Worm (Caenorhabditis elegans) whole organism, L4 larva: ENCODE measurements around the gene B0244.4.

Experiments
- aly-2 ChIP-seq: sonication (generic microtip); optimal IDR thresholded peaks from 2 replicates; lab custom pipeline; 2018; ENCODE audit warnings: missing biosample characterization, missing genetic modification characterization
- ama-1 ChIP-seq: fragments of 150-350 bp; optimal IDR thresholded peaks from 2 replicates; lab custom pipeline; 2014; ENCODE audit warnings: inconsistent platforms, mixed read lengths
- ctbp-1 ChIP-seq: fragments of 200-800 bp; sonication (Bioruptor generic); IDR thresholded peaks from 2 replicates; pipeline ENCODE4 v1.3.6; 2022; ENCODE audit warnings: missing genetic modification reagents, missing genetic modification characterization, missing compliant biosample characterization
- duxl-1 ChIP-seq: sonication (generic microtip); optimal IDR thresholded peaks from 2 replicates; lab custom pipeline; 2016; ENCODE audit warnings: mild to moderate bottlenecking, missing genetic modification characterization, moderate library complexity, missing compliant biosample characterization; ENCODE audit not compliant: poor library complexity
- lin-39 ChIP-seq: fragments of 150-350 bp; optimal IDR thresholded peaks from 2 replicates; lab custom pipeline; 2014; ENCODE audit warnings: missing biosample characterization, missing genetic modification reagents, missing genetic modification characterization
- mdl-1 ChIP-seq, 2 experiments: fragments of 150-350 bp in 1 of 2; sonication (generic microtip) in 1 of 2; optimal IDR thresholded peaks; 2 replicates each; lab custom pipeline; 2014 to 2017; ENCODE audit warnings: missing biosample characterization in 2 of 2, missing genetic modification characterization in 2 of 2
- pqm-1 ChIP-seq: sonication (generic microtip); optimal IDR thresholded peaks from 2 replicates; lab custom pipeline; 2017; ENCODE audit warnings: missing biosample characterization, missing genetic modification characterization
- ztf-11 ChIP-seq: fragments of 150-350 bp; optimal IDR thresholded peaks from 2 replicates; lab custom pipeline; 2014; ENCODE audit warnings: missing biosample characterization, missing genetic modification characterization

DNA sequence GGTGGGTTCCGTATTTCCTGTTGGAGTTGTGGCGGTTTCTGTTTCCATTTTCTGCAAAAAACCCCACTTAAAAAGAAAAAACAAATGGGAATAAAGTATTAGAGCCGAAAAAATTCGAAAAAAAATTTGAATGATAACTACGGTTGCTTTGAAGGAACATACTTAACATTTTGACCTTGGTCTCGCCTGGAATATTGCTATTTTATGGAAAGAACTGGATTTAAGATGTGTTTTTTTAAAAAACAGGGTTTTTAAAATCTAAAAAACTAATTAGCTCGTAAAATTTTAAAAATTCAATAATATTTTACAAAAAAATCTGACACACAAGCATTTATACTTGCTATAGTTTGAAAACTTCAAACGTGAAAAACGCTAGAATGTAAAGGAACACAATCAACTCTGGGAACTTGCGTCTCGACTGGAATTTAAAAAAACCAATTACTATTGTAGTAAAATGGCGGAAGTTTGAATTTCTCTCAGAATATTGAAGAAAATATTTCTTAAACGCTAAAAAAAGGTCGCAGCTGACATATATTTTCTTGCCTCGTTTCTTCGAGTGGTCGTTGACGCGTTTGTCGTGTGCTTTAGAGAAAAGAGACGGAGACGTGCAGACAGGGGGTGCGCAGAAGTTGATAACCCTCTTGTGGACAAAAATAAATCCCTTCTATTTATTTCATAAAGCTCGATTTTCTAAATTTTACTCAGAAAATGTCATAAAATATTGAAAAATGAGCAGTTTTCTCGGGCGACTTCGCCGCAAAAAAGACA, 49.1 kb upstream of the B0244.4 start, which contains the start of the genes lgg-3 and rgs-5:
- TF ChIP-seq mdl-1 (tag; optimal IDR thresholded peaks at IDR 0.05; lab: Kevin White, UChicago) (no peak), ama-1 (no peak), pqm-1 (tag; lab: Kevin White, UChicago) (no peak), lin-39 (tag; lab: Kevin White, UChicago) (no peak), duxl-1 (no peak), ztf-11 (tag; lab: Kevin White, UChicago) (no peak), ctbp-1 (GFP tag; lab: Robert Waterston, UW) (no peak), aly-2 (tag; lab: Kevin White, UChicago) (no peak)
